Worm (Caenorhabditis elegans) whole organism, early embryonic: ENCODE results near the gene F41G4.8.

Experiments used
- F13C5.2 ChIP-seq: sonication (generic microtip); optimal IDR thresholded peaks from 2 replicates; lab custom pipeline; 2017; ENCODE audit warnings: mild to moderate bottlenecking, missing genetic modification characterization, inconsistent platforms, missing compliant biosample characterization
- aly-1 ChIP-seq: sonication (generic microtip); optimal IDR thresholded peaks from 2 replicates; lab custom pipeline; 2016; ENCODE audit warnings: missing genetic modification characterization, missing compliant biosample characterization
- ama-1 ChIP-seq: fragments of 150-350 bp; optimal IDR thresholded peaks from 2 replicates; lab custom pipeline; 2014
- ceh-13 ChIP-seq: fragments of 200-800 bp; sonication (Bioruptor generic); optimal IDR thresholded peaks from 2 replicates; lab custom pipeline; 2018; ENCODE audit warnings: mild to moderate bottlenecking, missing genetic modification characterization, missing compliant biosample characterization
- hmbx-1 ChIP-seq: sonication (generic microtip); optimal IDR thresholded peaks from 2 replicates; lab custom pipeline; 2016; ENCODE audit warnings: mild to moderate bottlenecking, missing genetic modification characterization, missing compliant biosample characterization
- hmg-4 ChIP-seq: fragments of 200-800 bp; sonication (Bioruptor generic); optimal IDR thresholded peaks from 2 replicates; lab custom pipeline; 2018; ENCODE audit warnings: mild to moderate bottlenecking, missing genetic modification characterization, missing compliant biosample characterization

ce11 chrX:16842935-16843334 is 1.9 kb downstream of the F41G4.8 start:
- TF ChIP-seq hmbx-1 (no peak), ceh-13 (GFP tag; lab: Kevin White, UChicago) (no peak), F13C5.2 (no peak), aly-1 (tag; lab: Kevin White, UChicago) (no peak), ama-1 (lab: Kevin White, UChicago) (no peak), hmg-4 (GFP tag; lab: Kevin White, UChicago) (no peak)
